Worm (Caenorhabditis elegans): ENCODE data around the gene sru-3.

DNA sequence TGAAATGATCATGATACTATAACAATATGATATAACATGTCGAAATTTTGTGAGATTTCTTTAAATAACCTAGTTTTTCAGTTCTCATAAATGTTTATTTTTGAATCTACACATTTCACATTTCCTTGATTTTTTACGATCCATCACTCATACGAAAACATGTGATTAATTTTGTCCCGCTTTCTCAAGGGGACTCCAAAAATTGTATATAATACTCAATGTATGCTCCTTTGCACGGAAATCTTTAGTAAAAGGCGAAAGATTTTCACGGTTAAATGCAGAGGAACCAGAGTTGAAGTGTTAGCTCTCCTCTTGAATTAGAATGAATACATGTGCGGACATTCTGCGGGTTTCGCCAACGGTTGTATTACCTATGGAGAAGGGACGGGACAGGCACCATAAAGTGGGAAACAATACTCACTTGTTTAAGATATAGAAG is 32.0 kb upstream of the sru-3 start:
- TF ChIP-seq ztf-26 (tag; optimal IDR thresholded peaks at IDR 0.05) (no peak), B0035.1 (tag; optimal IDR thresholded peaks at IDR 0.05) (no peak), nhr-80 (tag; optimal IDR thresholded peaks at IDR 0.05) (no peak), ama-1 (optimal IDR thresholded peaks at IDR 0.05) (no peak), ama-1 (GFP tag; optimal IDR thresholded peaks at IDR 0.05) (no peak), atf-7 (tag; optimal IDR thresholded peaks at IDR 0.05) (no peak), nhr-27 (tag; optimal IDR thresholded peaks at IDR 0.05) (no peak), ceh-58 (GFP tag; IDR thresholded peaks at IDR 0.05) (no peak), F33H1.4 (GFP tag; IDR thresholded peaks at IDR 0.05) (no peak; the same call in 1 of the 2 replicates), nfya-1 (tag; optimal IDR thresholded peaks at IDR 0.05; ENCODE audit: borderline replicate concordance, insufficient read depth) (no peak), unc-62 (GFP tag; optimal IDR thresholded peaks at IDR 0.05) (no peak)

Measured in whole organism, young adult.